Fruit fly (Drosophila melanogaster): ENCODE measurements around the gene Gr97a.
A peak's percentile ranks its signal among the peaks of the same experiment; 100 is the strongest.

Gr97a gene

dm6 chr3R:26984437-26984836 is 18.2 kb upstream of the Gr97a start:
- TF ChIP-seq Hnf4 (GFP tag; optimal IDR thresholded peaks at IDR 0.05) (no peak), lola (GFP tag; optimal IDR thresholded peaks at IDR 0.05) (no peak), CrebA (GFP tag; optimal IDR thresholded peaks at IDR 0.05; ENCODE audit: borderline replicate concordance) (no peak), usp (GFP tag; optimal IDR thresholded peaks at IDR 0.05) (no peak), h (GFP tag; optimal IDR thresholded peaks at IDR 0.05) (no peak), Mio (GFP tag; optimal IDR thresholded peaks at IDR 0.05) (no peak), Sp1 (GFP tag; optimal IDR thresholded peaks at IDR 0.05) (no peak), jim (GFP tag; optimal IDR thresholded peaks at IDR 0.05) (no peak), fru (GFP tag; optimal IDR thresholded peaks at IDR 0.05) (no peak), Hr83 (GFP tag; optimal IDR thresholded peaks at IDR 0.05; ENCODE audit: poor library complexity, severe bottlenecking) (no peak), Jra (GFP tag; optimal IDR thresholded peaks at IDR 0.05) (no peak), Rel (GFP tag; optimal IDR thresholded peaks at IDR 0.05) (no peak), Rel (tag; optimal IDR thresholded peaks at IDR 0.05) (no peak), psq (GFP tag; optimal IDR thresholded peaks at IDR 0.05) (no peak), pan (optimal IDR thresholded peaks at IDR 0.05) (no peak), HLH106 (tag; optimal IDR thresholded peaks at IDR 0.05) (no peak)

- TF ChIP-seq Rel (GFP tag; optimal IDR thresholded peaks at IDR 0.05) (no peak), Rel (tag; optimal IDR thresholded peaks at IDR 0.05) (no peak), Hr78 (GFP tag; optimal IDR thresholded peaks at IDR 0.05) (no peak), OdsH (GFP tag; optimal IDR thresholded peaks at IDR 0.05) (no peak), Myc (optimal IDR thresholded peaks at IDR 0.05) (no peak), dsf (GFP tag; optimal IDR thresholded peaks at IDR 0.05; ENCODE audit: borderline replicate concordance) (no peak), h (GFP tag; optimal IDR thresholded peaks at IDR 0.05) (no peak), Hnf4 (GFP tag; optimal IDR thresholded peaks at IDR 0.05) (no peak), sage (GFP tag; optimal IDR thresholded peaks at IDR 0.05) (no peak), N (GFP tag; optimal IDR thresholded peaks at IDR 0.05) (no peak), rgr (GFP tag; optimal IDR thresholded peaks at IDR 0.05) (no peak), Vsx2 (GFP tag; optimal IDR thresholded peaks at IDR 0.05; ENCODE audit: partially characterized antibody) (no peak), woc (GFP tag; optimal IDR thresholded peaks at IDR 0.05) (no peak), sv (GFP tag; optimal IDR thresholded peaks at IDR 0.05) (no peak), br (GFP tag; optimal IDR thresholded peaks at IDR 0.05) (no peak), Sp1 (GFP tag; optimal IDR thresholded peaks at IDR 0.05) (no peak)
Observed at dm6 chr3R:26982106-26982505, 15.8 kb upstream of the Gr97a start.

DNA sequence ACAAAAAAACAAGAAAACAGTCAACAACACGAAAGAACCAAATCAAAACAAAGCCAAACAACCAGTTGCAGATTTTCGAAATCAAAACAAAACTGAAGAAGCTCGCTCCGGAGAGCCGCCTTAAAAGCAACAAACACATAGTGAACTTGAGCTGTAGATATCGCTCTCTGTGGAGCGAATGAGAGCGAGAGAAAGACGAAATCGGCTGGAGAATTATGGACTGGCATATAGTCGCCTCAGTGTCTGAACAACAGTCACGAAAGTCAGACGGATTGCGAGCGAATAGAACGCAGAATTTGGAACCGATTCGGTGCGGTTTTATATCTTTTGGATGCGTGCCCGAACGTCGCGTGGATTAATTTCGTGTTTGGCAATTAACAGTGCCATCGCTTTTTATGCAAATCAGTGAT is 14.0 kb upstream of the Gr97a start:
- TF ChIP-seq Sp1 (GFP tag; optimal IDR thresholded peaks at IDR 0.05) (no peak), fru (GFP tag; optimal IDR thresholded peaks at IDR 0.05) (no peak), Vsx2 (GFP tag; optimal IDR thresholded peaks at IDR 0.05; ENCODE audit: partially characterized antibody) (peak; percentile 77), Abd-B (GFP tag; optimal IDR thresholded peaks at IDR 0.05) (no peak), dl (GFP tag; optimal IDR thresholded peaks at IDR 0.05; ENCODE audit: insufficient read depth in 1 of 2, partially characterized antibody in 2 of 2) (peak; percentile 88 to 93), foxo (GFP tag; optimal IDR thresholded peaks at IDR 0.05) (peak in 1 of 2 experiments; percentile 14), jim (GFP tag; optimal IDR thresholded peaks at IDR 0.05) (peak; percentile 21), h (GFP tag; optimal IDR thresholded peaks at IDR 0.05) (peak; percentile 67), Dif (GFP tag; optimal IDR thresholded peaks at IDR 0.05; ENCODE audit: partially characterized antibody) (peak; percentile 96), Hr83 (GFP tag; optimal IDR thresholded peaks at IDR 0.05; ENCODE audit: poor library complexity, severe bottlenecking) (peak; percentile 37), psq (GFP tag; optimal IDR thresholded peaks at IDR 0.05) (peak; percentile 87)

DNA sequence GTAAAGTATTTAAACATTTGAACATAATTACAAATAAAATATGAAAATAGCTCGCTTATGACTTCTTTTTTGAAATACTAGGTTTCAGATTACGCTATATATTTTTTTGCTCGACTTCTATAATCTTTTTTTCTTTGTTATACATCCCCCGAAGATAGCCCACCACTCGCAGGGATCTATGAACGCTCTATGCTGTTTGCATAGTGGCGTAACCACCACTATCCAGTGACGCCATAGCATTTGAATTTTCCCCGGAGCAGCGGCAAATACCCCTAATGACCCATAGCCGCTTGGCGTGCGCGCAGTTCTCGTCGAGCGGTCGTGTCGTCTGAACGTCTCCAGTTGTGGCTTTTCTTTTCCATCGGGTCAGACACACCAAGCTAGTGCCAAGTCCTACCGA is 12.0 kb upstream of the Gr97a start, which contains the start of the genes CG14253 and CG46313:
TSS of gene CG14253 (plus strand) at position 301 of the 400 bp plus-strand sequence.
TSS of gene CG46313 (plus strand) at position 301 of the 400 bp plus-strand sequence.
- TF ChIP-seq Abd-B (GFP tag; optimal IDR thresholded peaks at IDR 0.05) (no peak), Dif (GFP tag; optimal IDR thresholded peaks at IDR 0.05; ENCODE audit: partially characterized antibody) (no peak), h (GFP tag; optimal IDR thresholded peaks at IDR 0.05) (no peak), psq (GFP tag; optimal IDR thresholded peaks at IDR 0.05) (no peak), brk (GFP tag; optimal IDR thresholded peaks at IDR 0.05) (no peak), Vsx2 (GFP tag; optimal IDR thresholded peaks at IDR 0.05; ENCODE audit: partially characterized antibody) (no peak), dmrt93B (GFP tag; optimal IDR thresholded peaks at IDR 0.05) (no peak), pan (optimal IDR thresholded peaks at IDR 0.05) (no peak), CG32264 (GFP tag; optimal IDR thresholded peaks at IDR 0.05) (no peak), usp (GFP tag; optimal IDR thresholded peaks at IDR 0.05) (no peak), ey (GFP tag; optimal IDR thresholded peaks at IDR 0.05) (no peak), Dfd (GFP tag; optimal IDR thresholded peaks at IDR 0.05) (no peak), Hr83 (GFP tag; optimal IDR thresholded peaks at IDR 0.05; ENCODE audit: poor library complexity, severe bottlenecking) (no peak), br (GFP tag; optimal IDR thresholded peaks at IDR 0.05) (no peak), Hnf4 (GFP tag; optimal IDR thresholded peaks at IDR 0.05) (no peak), Rel (GFP tag; optimal IDR thresholded peaks at IDR 0.05) (no peak), Rel (tag; optimal IDR thresholded peaks at IDR 0.05) (no peak), GATAd (GFP tag; optimal IDR thresholded peaks at IDR 0.05) (no peak)
